Fruit fly (Drosophila melanogaster) whole organism, embryonic: ENCODE measurements around the gene CG18171.

ENCODE experiments used
- Atf6 ChIP-seq: fragments of 200-800 bp; sonication (Bioruptor generic); IDR thresholded peaks from 2 replicates; pipeline ENCODE4 v1.3.6; 2022; ENCODE audit warnings: missing biosample characterization, missing genetic modification characterization
- CG10147 ChIP-seq: fragments of 200-800 bp; sonication (Bioruptor generic); optimal IDR thresholded peaks from 2 replicates; lab custom pipeline; 2019; ENCODE audit warnings: missing biosample characterization, mild to moderate bottlenecking, missing genetic modification characterization, moderate library complexity
- CG10959 ChIP-seq: fragments of 200-800 bp; sonication (Bioruptor generic); IDR thresholded peaks from 2 replicates; pipeline ENCODE4 v1.3.6; 2022; ENCODE audit warnings: missing biosample characterization, missing genetic modification characterization
- CG12659 ChIP-seq: fragments of 200-800 bp; sonication (Bioruptor generic); optimal IDR thresholded peaks from 3 replicates; lab custom pipeline; 2017; ENCODE audit warnings: mild to moderate bottlenecking, missing biosample characterization, missing genetic modification reagents, missing genetic modification characterization
- CG13296 ChIP-seq: fragments of 200-800 bp; sonication (Bioruptor generic); optimal IDR thresholded peaks from 3 replicates; lab custom pipeline; 2018; ENCODE audit warnings: missing biosample characterization, mild to moderate bottlenecking, missing genetic modification characterization
- CG1603 ChIP-seq: fragments of 200-800 bp; sonication (Bioruptor generic); optimal IDR thresholded peaks from 2 replicates; lab custom pipeline; 2019; ENCODE audit warnings: missing biosample characterization, mild to moderate bottlenecking, missing genetic modification characterization, moderate library complexity
- CG16863 ChIP-seq: fragments of 200-800 bp; sonication (Bioruptor generic); optimal IDR thresholded peaks from 3 replicates; lab custom pipeline; 2016; ENCODE audit warnings: missing biosample characterization, missing genetic modification characterization
- CG17186 ChIP-seq: fragments of 200-800 bp; sonication (Bioruptor generic); optimal IDR thresholded peaks from 3 replicates; lab custom pipeline; 2017; ENCODE audit warnings: missing biosample characterization, missing genetic modification reagents, missing genetic modification characterization
- CG2199 ChIP-seq: fragments of 200-800 bp; sonication (Bioruptor generic); IDR thresholded peaks from 3 replicates; pipeline ENCODE4 v1.3.6; 2022; ENCODE audit warnings: missing biosample characterization, missing genetic modification characterization
- CG2875 ChIP-seq: fragments of 200-800 bp; sonication (Bioruptor generic); optimal IDR thresholded peaks from 2 replicates; lab custom pipeline; 2017; ENCODE audit warnings: missing biosample characterization, mild to moderate bottlenecking, missing genetic modification characterization, missing genetic modification reagents
- CG31365 ChIP-seq: fragments of 200-800 bp; sonication (Bioruptor generic); optimal IDR thresholded peaks from 2 replicates; lab custom pipeline; 2018; ENCODE audit warnings: missing biosample characterization, mild to moderate bottlenecking, missing genetic modification characterization
- CG33213 ChIP-seq: fragments of 200-800 bp; sonication (Bioruptor generic); optimal IDR thresholded peaks from 3 replicates; lab custom pipeline; 2016; ENCODE audit warnings: missing biosample characterization, missing genetic modification characterization
- CG3838 ChIP-seq: fragments of 200-800 bp; sonication (Bioruptor generic); optimal IDR thresholded peaks from 3 replicates; lab custom pipeline; 2016; ENCODE audit warnings: missing biosample characterization, missing genetic modification characterization
- CG4282 ChIP-seq: fragments of 200-800 bp; sonication (Bioruptor generic); optimal IDR thresholded peaks from 2 replicates; lab custom pipeline; 2016; ENCODE audit warnings: missing biosample characterization, missing genetic modification characterization
- CG6254 ChIP-seq: fragments of 200-800 bp; sonication (Bioruptor generic); optimal IDR thresholded peaks from 3 replicates; lab custom pipeline; 2017; ENCODE audit warnings: mild to moderate bottlenecking, missing biosample characterization, missing genetic modification reagents, missing genetic modification characterization
- CG7271 ChIP-seq: fragments of 200-800 bp; sonication (Bioruptor generic); optimal IDR thresholded peaks from 2 replicates; lab custom pipeline; 2018; ENCODE audit warnings: missing biosample characterization, mild to moderate bottlenecking, missing genetic modification characterization, moderate library complexity
- CG7556 ChIP-seq: fragments of 200-800 bp; sonication (Bioruptor generic); optimal IDR thresholded peaks from 2 replicates; lab custom pipeline; 2017; ENCODE audit warnings: missing biosample characterization, mild to moderate bottlenecking, missing genetic modification characterization
- CG8089 ChIP-seq: fragments of 200-800 bp; sonication (Bioruptor generic); optimal IDR thresholded peaks from 3 replicates; lab custom pipeline; 2016; ENCODE audit warnings: missing biosample characterization, missing genetic modification characterization
- CG8388 ChIP-seq: fragments of 200-800 bp; sonication (Bioruptor generic); optimal IDR thresholded peaks from 2 replicates; lab custom pipeline; 2019; ENCODE audit warnings: missing biosample characterization, mild to moderate bottlenecking, missing genetic modification characterization, moderate library complexity
- CG8765 ChIP-seq: fragments of 200-800 bp; sonication (Bioruptor generic); IDR thresholded peaks from 2 replicates; pipeline ENCODE4 v1.3.6; 2022; ENCODE audit warnings: missing biosample characterization, missing genetic modification characterization
- Doc2 ChIP-seq: fragments of 200-800 bp; sonication (Bioruptor generic); IDR thresholded peaks from 2 replicates; pipeline ENCODE4 v1.3.6; 2022; ENCODE audit warnings: missing biosample characterization, missing genetic modification characterization
- Fer2 ChIP-seq: fragments of 200-800 bp; sonication (Bioruptor generic); optimal IDR thresholded peaks from 2 replicates; lab custom pipeline; 2018; ENCODE audit warnings: missing biosample characterization, mild to moderate bottlenecking, missing genetic modification characterization, moderate library complexity
- Jarid2 ChIP-seq: fragments of 200-800 bp; sonication (Bioruptor generic); optimal IDR thresholded peaks from 3 replicates; lab custom pipeline; 2017; ENCODE audit warnings: mild to moderate bottlenecking, missing biosample characterization, missing genetic modification reagents, missing genetic modification characterization
- Max ChIP-seq: fragments of 200-800 bp; sonication (Bioruptor generic); optimal IDR thresholded peaks from 2 replicates; lab custom pipeline; 2016; ENCODE audit warnings: missing biosample characterization, mild to moderate bottlenecking, missing genetic modification characterization
- NK7.1 ChIP-seq: fragments of 200-800 bp; sonication (Bioruptor generic); optimal IDR thresholded peaks from 3 replicates; lab custom pipeline; 2016; ENCODE audit warnings: missing biosample characterization, missing genetic modification characterization
- Oaz ChIP-seq: fragments of 200-800 bp; sonication (Bioruptor generic); IDR thresholded peaks from 2 replicates; pipeline ENCODE4 v1.3.6; 2022; ENCODE audit warnings: missing biosample characterization, missing genetic modification characterization
- Poxn ChIP-seq: fragments of 200-800 bp; sonication (Bioruptor generic); IDR thresholded peaks from 2 replicates; pipeline ENCODE4 v1.3.6; 2022; ENCODE audit warnings: missing biosample characterization, missing genetic modification characterization
- Scr ChIP-seq: fragments of 200-800 bp; sonication (Bioruptor generic); IDR thresholded peaks from 2 replicates; pipeline ENCODE4 v1.3.6; 2022; ENCODE audit warnings: missing biosample characterization, missing genetic modification characterization; ENCODE audit not compliant: partially characterized antibody
- Tbp ChIP-seq: fragments of >200 bp; optimal IDR thresholded peaks from 2 replicates; lab custom pipeline; 2018; ENCODE audit warnings: missing biosample characterization, missing genetic modification characterization
- Trl ChIP-seq, 3 experiments: fragments of >200 bp in 2 of 3; fragments of 200-800 bp in 1 of 3; sonication (Bioruptor generic) in 1 of 3; optimal IDR thresholded peaks; 2 replicates in 1 of 3; 3 replicates in 2 of 3; lab custom pipeline; 2016 to 2017; ENCODE audit warnings: missing biosample characterization in 1 of 3, missing genetic modification characterization in 1 of 3
- Usf ChIP-seq: fragments of 200-800 bp; sonication (Bioruptor generic); optimal IDR thresholded peaks from 2 replicates; lab custom pipeline; 2017; ENCODE audit warnings: missing genotype, missing biosample characterization, missing genetic modification characterization
- Xrp1 ChIP-seq: fragments of 200-800 bp; sonication (Bioruptor generic); IDR thresholded peaks from 2 replicates; pipeline ENCODE4 v1.3.6; 2022; ENCODE audit warnings: missing biosample characterization, missing genetic modification characterization
- aop ChIP-seq: fragments of 200-800 bp; sonication (Bioruptor generic); IDR thresholded peaks from 2 replicates; pipeline ENCODE4 v1.3.6; 2022; ENCODE audit warnings: missing biosample characterization, missing genetic modification characterization
- chif ChIP-seq, 2 experiments: fragments of 200-800 bp; sonication (Bioruptor generic); optimal IDR thresholded peaks; 3 replicates each; lab custom pipeline; 2016; ENCODE audit warnings: missing biosample characterization in 2 of 2, missing genetic modification characterization in 2 of 2
- chm ChIP-seq: fragments of 200-800 bp; sonication (Bioruptor generic); IDR thresholded peaks from 2 replicates; pipeline ENCODE4 v1.3.6; 2022; ENCODE audit warnings: missing biosample characterization, missing genetic modification characterization
- dati ChIP-seq: fragments of 200-800 bp; sonication (Bioruptor generic); IDR thresholded peaks from 2 replicates; pipeline ENCODE4 v1.3.6; 2022; ENCODE audit warnings: missing biosample characterization, missing genetic modification characterization
- dmrt11E ChIP-seq: fragments of 200-800 bp; sonication (Bioruptor generic); optimal IDR thresholded peaks from 3 replicates; lab custom pipeline; 2018; ENCODE audit warnings: missing biosample characterization, mild to moderate bottlenecking, missing genetic modification characterization, moderate library complexity
- dpn ChIP-seq, 2 experiments: fragments of 200-800 bp; sonication (Bioruptor generic); optimal IDR thresholded peaks; 3 replicates each; lab custom pipeline; 2016; ENCODE audit warnings: missing biosample characterization in 2 of 2, missing genetic modification characterization in 2 of 2
- jing ChIP-seq: fragments of 200-800 bp; sonication (Bioruptor generic); optimal IDR thresholded peaks from 2 replicates; lab custom pipeline; 2018; ENCODE audit warnings: missing biosample characterization, mild to moderate bottlenecking, missing genetic modification characterization
- klu ChIP-seq: fragments of 200-800 bp; sonication (Bioruptor generic); IDR thresholded peaks from 2 replicates; pipeline ENCODE4 v1.3.6; 2022; ENCODE audit warnings: missing biosample characterization, missing genetic modification characterization
- lola ChIP-seq, 3 experiments: fragments of >200 bp in 2 of 3; fragments of 200-800 bp in 1 of 3; sonication (Bioruptor generic) in 1 of 3; optimal IDR thresholded peaks; 2 replicates each; lab custom pipeline; 2017 to 2019; ENCODE audit warnings: missing biosample characterization in 3 of 3, missing genetic modification characterization in 3 of 3, mild to moderate bottlenecking in 1 of 3, moderate library complexity in 1 of 3
- oc ChIP-seq: fragments of 200-800 bp; sonication (Bioruptor generic); optimal IDR thresholded peaks from 2 replicates; lab custom pipeline; 2018; ENCODE audit warnings: missing biosample characterization, mild to moderate bottlenecking, missing genetic modification characterization, moderate library complexity
- odd ChIP-seq: fragments of 200-800 bp; sonication (Bioruptor generic); optimal IDR thresholded peaks from 2 replicates; lab custom pipeline; 2017; ENCODE audit warnings: missing biosample characterization, mild to moderate bottlenecking, missing genetic modification characterization
- pnt ChIP-seq: fragments of 200-800 bp; sonication (Bioruptor generic); optimal IDR thresholded peaks from 3 replicates; lab custom pipeline; 2016; ENCODE audit warnings: missing biosample characterization, missing genetic modification characterization
- pzg ChIP-seq: fragments of 200-800 bp; sonication (Bioruptor generic); optimal IDR thresholded peaks from 3 replicates; lab custom pipeline; 2018; ENCODE audit warnings: missing biosample characterization, mild to moderate bottlenecking, missing genetic modification characterization, moderate library complexity
- sc ChIP-seq, 3 experiments: fragments of >200 bp in 2 of 3; fragments of 200-800 bp in 1 of 3; sonication (Bioruptor generic) in 1 of 3; optimal IDR thresholded peaks; 2 replicates in 2 of 3; 3 replicates in 1 of 3; lab custom pipeline; 2017; ENCODE audit warnings: mild to moderate bottlenecking in 1 of 3, missing biosample characterization in 1 of 3, missing genetic modification characterization in 1 of 3, missing genetic modification reagents in 1 of 3
- sens ChIP-seq: fragments of 200-800 bp; sonication (Bioruptor generic); peaks from one replicate; lab custom pipeline; 2016; ENCODE audit warnings: missing biosample characterization, missing genetic modification characterization
- shn ChIP-seq: fragments of 200-800 bp; sonication (Bioruptor generic); optimal IDR thresholded peaks from 3 replicates; lab custom pipeline; 2016; ENCODE audit warnings: missing biosample characterization, missing genetic modification characterization
- tin ChIP-seq: fragments of 200-800 bp; sonication (Bioruptor generic); optimal IDR thresholded peaks from 3 replicates; lab custom pipeline; 2016; ENCODE audit warnings: missing biosample characterization, missing genetic modification characterization
- ttk ChIP-seq: fragments of 200-800 bp; sonication (Bioruptor generic); IDR thresholded peaks from 2 replicates; pipeline ENCODE4 v2.1.2; 2022; ENCODE audit warnings: missing biosample characterization, missing genetic modification characterization

The CG18171 gene

dm6 chr3L:1742552-1743097 lies 19.7 kb upstream of the CG18171 start (continued):
- TF ChIP-seq Xrp1 (GFP tag; lab: Robert Waterston, UW) (peak; percentile 50), Poxn (GFP tag; lab: Robert Waterston, UW) (no peak), dmrt11E (tag; lab: Kevin White, UChicago) (peak; percentile 22), lola (GFP tag; optimal IDR thresholded peaks at IDR 0.05; lab: Kevin White, UChicago) (no peak), CG8388 (GFP tag; lab: Kevin White, UChicago) (no peak), CG2875 (GFP tag; lab: Kevin White, UChicago) (peak; percentile 8), Max (GFP tag; lab: Kevin White, UChicago) (no peak), CG12659 (GFP tag; lab: Kevin White, UChicago) (no peak), CG3838 (GFP tag; lab: Kevin White, UChicago) (no peak), oc (tag; lab: Kevin White, UChicago) (no peak), Jarid2 (GFP tag; lab: Kevin White, UChicago) (peak; percentile 9), pzg (GFP tag; lab: Kevin White, UChicago) (no peak), CG8089 (GFP tag; lab: Kevin White, UChicago) (no peak), Atf6 (GFP tag; lab: Robert Waterston, UW) (no peak), CG16863 (GFP tag; lab: Kevin White, UChicago) (no peak), CG7271 (no peak), ttk (GFP tag; lab: Robert Waterston, UW) (no peak), CG4282 (GFP tag; lab: Kevin White, UChicago) (no peak), Doc2 (no peak), sens (GFP tag; lab: Kevin White, UChicago) (no peak), aop (no peak), Oaz (GFP tag; lab: Robert Waterston, UW) (no peak), Trl (optimal IDR thresholded peaks at IDR 0.05; lab: Kevin White, UChicago) (no peak), Trl (GFP tag; optimal IDR thresholded peaks at IDR 0.05; lab: Kevin White, UChicago) (peak; percentile 15), dati (GFP tag; lab: Robert Waterston, UW) (no peak), Scr (no peak), CG1603 (tag; lab: Kevin White, UChicago) (peak; percentile 34), CG10959 (GFP tag; lab: Robert Waterston, UW) (no peak), Fer2 (no peak), CG13296 (GFP tag; lab: Kevin White, UChicago) (no peak), CG2199 (GFP tag; lab: Robert Waterston, UW) (no peak), Tbp (GFP tag; lab: Kevin White, UChicago) (no peak), CG8765 (GFP tag; lab: Robert Waterston, UW) (no peak), dpn (GFP tag; optimal IDR thresholded peaks at IDR 0.05; lab: Kevin White, UChicago) (no peak), CG7556 (GFP tag; lab: Kevin White, UChicago) (no peak), Usf (GFP tag; lab: Kevin White, UChicago) (no peak), CG17186 (GFP tag; lab: Kevin White, UChicago) (no peak), jing (GFP tag; lab: Kevin White, UChicago) (no peak), tin (GFP tag; lab: Kevin White, UChicago) (no peak), chif (GFP tag; optimal IDR thresholded peaks at IDR 0.05; lab: Kevin White, UChicago) (no peak), shn (GFP tag; lab: Kevin White, UChicago) (no peak), CG33213 (GFP tag; lab: Kevin White, UChicago) (no peak), chm (GFP tag; lab: Robert Waterston, UW) (peak; percentile 77; the same call in 1 of the 2 replicates), CG10147 (GFP tag; lab: Kevin White, UChicago) (no peak), CG6254 (GFP tag; lab: Kevin White, UChicago) (no peak), NK7.1 (GFP tag; lab: Kevin White, UChicago) (no peak), odd (GFP tag; lab: Kevin White, UChicago) (no peak), klu (GFP tag; lab: Robert Waterston, UW) (no peak), pnt (GFP tag; lab: Kevin White, UChicago) (no peak), CG31365 (peak; percentile 35), sc (optimal IDR thresholded peaks at IDR 0.05; lab: Kevin White, UChicago) (no peak), sc (GFP tag; optimal IDR thresholded peaks at IDR 0.05; lab: Kevin White, UChicago) (peak; percentile 15)
